Worm (Caenorhabditis elegans): ENCODE data around the gene nhr-280.
"Not testable (repeated sequence)": the region's sequence is repeated elsewhere in the genome, so short reads cannot be mapped to it uniquely, and the experiment has no call there.

nhr-280 gene

DNA sequence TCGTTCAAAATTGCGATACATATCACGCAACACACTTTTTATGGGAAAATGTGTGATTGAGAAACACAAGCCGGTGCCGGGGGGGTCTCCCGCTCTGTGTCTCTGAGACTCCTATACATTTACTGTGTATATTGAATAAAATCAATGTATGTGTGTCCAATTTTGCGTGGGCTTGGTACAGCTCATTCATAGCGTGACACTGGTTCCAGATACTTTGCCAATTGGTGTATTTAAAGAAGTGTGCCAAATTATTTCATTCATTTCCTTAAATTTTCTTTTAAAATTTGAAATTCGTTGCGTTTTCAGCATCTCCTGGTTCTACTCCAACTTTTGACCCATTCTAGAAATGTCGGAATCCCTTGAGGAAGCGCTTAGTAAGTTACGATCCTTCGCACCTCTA, 13.3 kb downstream of the nhr-280 start, which contains the start of gene C29F9.5:
Gene C29F9.5 (plus strand): TSS at position 301 of the 400 bp plus-strand sequence.
- TF ChIP-seq nhr-23 (tag; optimal IDR thresholded peaks at IDR 0.05) (no peak), ama-1 (optimal IDR thresholded peaks at IDR 0.05) (no peak), nhr-67 (tag; optimal IDR thresholded peaks at IDR 0.05) (no peak), egl-5 (tag; optimal IDR thresholded peaks at IDR 0.05) (no peak), pqm-1 (tag; optimal IDR thresholded peaks at IDR 0.05) (no peak), elt-1 (tag; optimal IDR thresholded peaks at IDR 0.05) (no peak), eor-1 (tag; optimal IDR thresholded peaks at IDR 0.05) (no peak), nhr-25 (tag; optimal IDR thresholded peaks at IDR 0.05) (no peak), tbx-2 (tag; optimal IDR thresholded peaks at IDR 0.05) (no peak), sea-2 (GFP tag; optimal IDR thresholded peaks at IDR 0.05) (no peak), elt-2 (tag; optimal IDR thresholded peaks at IDR 0.05) (no peak), nhr-76 (tag; optimal IDR thresholded peaks at IDR 0.05) (no peak), hmg-11 (tag; optimal IDR thresholded peaks at IDR 0.05) (no peak)

DNA sequence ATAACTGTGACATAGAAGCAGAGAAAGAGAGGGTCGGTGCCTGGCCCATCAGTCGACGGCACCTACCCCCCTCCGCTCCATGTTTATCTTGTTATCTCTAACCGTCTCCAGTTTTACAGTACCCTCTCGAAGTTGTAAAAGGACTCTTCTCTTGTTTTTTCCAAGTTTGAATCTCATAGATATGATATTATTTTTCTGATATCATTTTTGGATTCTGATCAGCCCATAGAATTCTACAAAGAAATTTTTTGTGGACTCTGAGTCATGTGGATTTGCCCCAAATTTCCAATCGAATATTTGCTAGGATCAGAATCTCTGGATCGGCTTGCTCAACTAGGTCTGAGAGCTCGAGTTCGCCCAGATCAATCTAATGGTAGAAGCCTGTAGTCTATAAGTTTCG, 15.9 kb downstream of the nhr-280 start, which contains the start of gene C29F9.6:
Gene C29F9.6 (plus strand): TSS at position 301 of the 400 bp plus-strand sequence.
- no peak for TF ChIP-seq tbx-2 (tag; optimal IDR thresholded peaks at IDR 0.05)
- TF ChIP-seq nhr-12 (tag; optimal IDR thresholded peaks at IDR 0.05) = no peak
- no peak for TF ChIP-seq fkh-10 (GFP tag; optimal IDR thresholded peaks at IDR 0.05)
- no peak for TF ChIP-seq egl-27 (tag; optimal IDR thresholded peaks at IDR 0.05)
- no peak for TF ChIP-seq mml-1 (tag; optimal IDR thresholded peaks at IDR 0.05)
- no peak for TF ChIP-seq lsy-12 (tag; optimal IDR thresholded peaks at IDR 0.05)
- no peak for TF ChIP-seq jun-1 (tag; optimal IDR thresholded peaks at IDR 0.05)
- no peak for TF ChIP-seq snpc-4 (tag; optimal IDR thresholded peaks at IDR 0.05)
- TF ChIP-seq nhr-28 (tag; optimal IDR thresholded peaks at IDR 0.05) = no peak
- TF ChIP-seq fos-1 (tag; optimal IDR thresholded peaks at IDR 0.05) = no peak
- TF ChIP-seq ceh-28 (tag; optimal IDR thresholded peaks at IDR 0.05) = no peak
- no peak for TF ChIP-seq nhr-25 (tag; optimal IDR thresholded peaks at IDR 0.05)
- no peak for TF ChIP-seq elt-2 (tag; optimal IDR thresholded peaks at IDR 0.05)
- no peak for TF ChIP-seq eor-1 (tag; optimal IDR thresholded peaks at IDR 0.05)
- TF ChIP-seq unc-62 (GFP tag; optimal IDR thresholded peaks at IDR 0.05) = no peak
- TF ChIP-seq nhr-23 (tag; optimal IDR thresholded peaks at IDR 0.05) = no peak
- TF ChIP-seq ztf-11 (tag; optimal IDR thresholded peaks at IDR 0.05) = no peak
- no peak for TF ChIP-seq fkh-2 (tag; optimal IDR thresholded peaks at IDR 0.05)
- TF ChIP-seq ama-1 (optimal IDR thresholded peaks at IDR 0.05) = no peak
- no peak for TF ChIP-seq sea-2 (GFP tag; optimal IDR thresholded peaks at IDR 0.05)

DNA sequence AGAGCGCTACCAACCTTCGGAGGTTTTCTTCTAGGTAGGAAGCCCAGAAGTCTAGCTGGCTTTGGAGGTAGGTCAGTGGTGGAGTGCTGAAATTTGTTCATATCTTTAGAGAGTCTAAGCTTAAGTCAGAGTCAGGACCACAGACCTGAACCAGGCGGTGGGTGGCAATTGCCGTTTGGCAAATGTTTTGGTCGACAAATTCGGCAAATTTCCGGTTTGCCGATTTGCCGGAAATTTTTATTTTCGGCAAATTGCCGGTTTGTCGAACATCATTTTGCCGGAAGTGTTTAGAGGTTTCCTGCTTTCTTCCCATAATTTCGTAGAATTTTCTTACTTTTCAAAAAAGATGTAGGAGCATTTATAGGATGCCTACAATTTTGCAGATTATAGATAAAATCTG, 31.7 kb downstream of the nhr-280 start, which contains the start of gene C29F9.9:
Gene C29F9.9 (minus strand): TSS at position 101 of the 400 bp plus-strand sequence.
- TF ChIP-seq mml-1, lin-15B, lsy-12 (tag; optimal IDR thresholded peaks at IDR 0.05): not testable (repeated sequence)

DNA sequence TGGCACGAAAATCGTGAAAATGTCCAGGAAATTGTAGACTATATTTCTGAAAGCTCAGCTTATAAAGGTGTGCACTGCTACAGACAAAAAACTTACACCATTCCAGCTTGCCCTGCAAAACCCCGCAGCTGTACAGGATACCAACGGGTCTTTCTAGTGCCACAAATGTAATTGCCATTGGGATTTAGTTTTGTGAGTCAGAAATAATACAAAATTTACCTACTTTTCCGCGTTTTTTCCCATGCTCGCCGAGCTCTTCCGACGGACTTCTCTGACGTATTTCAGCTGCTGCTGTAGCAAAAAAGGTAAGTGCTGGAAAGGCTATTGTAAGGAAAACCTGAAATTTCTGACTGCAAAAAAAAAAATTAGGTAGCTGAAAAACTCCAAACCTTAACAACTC, 33.5 kb downstream of the nhr-280 start, which contains the start of gene C29F9.8:
Gene C29F9.8 (minus strand): TSS at position 101 of the 400 bp plus-strand sequence.
- not testable (repeated sequence) for TF ChIP-seq pha-4, pqm-1, zag-1 (tag; optimal IDR thresholded peaks at IDR 0.05)

DNA sequence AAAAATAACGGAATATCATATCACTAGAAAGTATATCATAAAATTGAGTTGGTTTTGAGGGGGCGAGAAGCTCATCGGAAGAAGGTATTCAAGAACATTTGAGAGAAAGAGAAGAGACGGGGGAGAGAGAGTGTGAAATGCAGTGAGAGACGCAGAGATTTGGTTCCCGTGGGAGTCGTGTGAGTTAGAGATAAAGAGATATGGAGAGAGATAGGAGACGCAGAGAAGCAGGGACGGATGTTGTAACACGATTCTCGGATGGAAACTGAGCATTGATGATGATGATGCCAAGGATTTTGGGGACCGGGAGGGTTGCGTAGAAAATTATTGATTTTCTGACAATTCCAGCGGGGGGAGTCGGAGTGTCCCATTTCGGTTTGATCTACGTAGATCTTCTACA, 34.4 kb downstream of the nhr-280 start:
- TF ChIP-seq ceh-28 (tag; optimal IDR thresholded peaks at IDR 0.05) = peak; percentile 58
- TF ChIP-seq fkh-2 (tag; optimal IDR thresholded peaks at IDR 0.05) = no peak
- TF ChIP-seq elt-2 (tag; optimal IDR thresholded peaks at IDR 0.05) = peak; percentile 12
- TF ChIP-seq ceh-9 (tag; optimal IDR thresholded peaks at IDR 0.05) = no peak
- TF ChIP-seq R02D3.7 (tag; optimal IDR thresholded peaks at IDR 0.05) = peak; percentile 13
- peak; percentile 46 for TF ChIP-seq nfya-1 (tag; optimal IDR thresholded peaks at IDR 0.05; ENCODE audit: insufficient read depth)

DNA sequence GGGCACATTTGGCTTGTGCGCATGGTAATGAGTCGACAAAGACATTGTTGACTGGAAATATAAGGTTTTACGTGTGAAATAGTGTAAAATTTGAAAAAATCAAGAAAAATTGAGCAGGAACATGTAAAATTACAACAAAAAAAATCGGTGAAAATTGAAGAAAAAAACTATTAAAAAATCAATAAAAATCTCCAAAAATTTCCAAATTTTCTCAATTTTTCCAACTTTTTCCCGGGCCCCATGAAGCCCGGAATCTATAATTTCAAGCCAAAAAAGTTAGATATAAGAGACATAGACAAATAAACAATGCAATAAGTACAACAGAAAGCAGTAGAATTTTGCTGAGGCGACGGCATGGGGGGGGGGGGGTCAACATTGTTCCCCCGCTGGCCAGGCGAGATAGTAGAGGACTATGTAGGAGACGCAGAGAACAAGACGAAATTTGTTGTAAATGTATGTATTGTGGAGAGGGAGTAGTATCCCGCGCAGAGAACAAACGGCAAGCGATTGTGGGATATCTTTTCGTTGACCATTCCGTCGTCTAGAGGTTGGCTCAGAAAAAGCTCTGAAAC, 35.7 kb downstream of the nhr-280 start, which contains the start of gene pat-4:
Gene pat-4 (minus strand): TSS at position 51 of the 572 bp plus-strand sequence.
- TF ChIP-seq pha-4 (tag; optimal IDR thresholded peaks at IDR 0.05) (peak; percentile 77), nfya-1 (tag; optimal IDR thresholded peaks at IDR 0.05; ENCODE audit: insufficient read depth) (peak; percentile 33), hmg-11 (tag; optimal IDR thresholded peaks at IDR 0.05) (peak; percentile 77), mdl-1 (tag; optimal IDR thresholded peaks at IDR 0.05) (no peak), pqm-1 (tag; optimal IDR thresholded peaks at IDR 0.05) (no peak), nhr-23 (tag; optimal IDR thresholded peaks at IDR 0.05) (peak; percentile 1), elt-2 (tag; optimal IDR thresholded peaks at IDR 0.05) (peak; percentile 1)

All from whole organism, L3 larva.